Fruit fly (Drosophila melanogaster) whole organism, embryonic: ENCODE results near the gene CG5639.

ENCODE experiments used
- Atf3 ChIP-seq: fragments of 200-800 bp; sonication (Bioruptor generic); optimal IDR thresholded peaks from 3 replicates; lab custom pipeline; 2016; ENCODE audit warnings: missing biosample characterization, missing genetic modification characterization
- BEAF-32 ChIP-seq: fragments of 200-800 bp; sonication (Bioruptor generic); optimal IDR thresholded peaks from 3 replicates; lab custom pipeline; 2017; ENCODE audit warnings: missing biosample characterization, missing genetic modification characterization, mild to moderate bottlenecking, moderate library complexity, missing genetic modification reagents
- CG10543 ChIP-seq: fragments of 200-800 bp; sonication (Bioruptor generic); optimal IDR thresholded peaks from 3 replicates; lab custom pipeline; 2017; ENCODE audit warnings: missing biosample characterization, mild to moderate bottlenecking, missing genetic modification characterization, moderate library complexity
- CG10565 ChIP-seq: fragments of 200-800 bp; sonication (Bioruptor generic); optimal IDR thresholded peaks from 3 replicates; lab custom pipeline; 2016; ENCODE audit warnings: missing biosample characterization, mild to moderate bottlenecking, missing genetic modification characterization
- CG11504 ChIP-seq: fragments of 200-800 bp; sonication (Bioruptor generic); optimal IDR thresholded peaks from 3 replicates; lab custom pipeline; 2019; ENCODE audit warnings: missing biosample characterization, mild to moderate bottlenecking, missing genetic modification characterization, moderate library complexity
- CG13296 ChIP-seq: fragments of 200-800 bp; sonication (Bioruptor generic); optimal IDR thresholded peaks from 3 replicates; lab custom pipeline; 2018; ENCODE audit warnings: missing biosample characterization, mild to moderate bottlenecking, missing genetic modification characterization
- CG13624 ChIP-seq: fragments of 200-800 bp; sonication (Bioruptor generic); optimal IDR thresholded peaks from 2 replicates; lab custom pipeline; 2016; ENCODE audit warnings: missing biosample characterization, missing genetic modification characterization
- CG13775 ChIP-seq: fragments of 200-800 bp; sonication (Bioruptor generic); optimal IDR thresholded peaks from 3 replicates; lab custom pipeline; 2017; ENCODE audit warnings: missing biosample characterization, mild to moderate bottlenecking, missing genetic modification characterization
- CG14710 ChIP-seq: fragments of 200-800 bp; sonication (Bioruptor generic); optimal IDR thresholded peaks from 3 replicates; lab custom pipeline; 2019; ENCODE audit warnings: missing biosample characterization, mild to moderate bottlenecking, missing genetic modification characterization, moderate library complexity
- CG15601 ChIP-seq: fragments of 200-800 bp; sonication (Bioruptor generic); optimal IDR thresholded peaks from 3 replicates; lab custom pipeline; 2019; ENCODE audit warnings: missing biosample characterization, mild to moderate bottlenecking, missing genetic modification characterization, moderate library complexity
- CG1602 ChIP-seq: fragments of 200-800 bp; sonication (Bioruptor generic); optimal IDR thresholded peaks from 3 replicates; lab custom pipeline; 2016; ENCODE audit warnings: missing biosample characterization, missing genetic modification characterization
- CG18764 ChIP-seq: fragments of 200-800 bp; sonication (Bioruptor generic); optimal IDR thresholded peaks from 3 replicates; lab custom pipeline; 2016; ENCODE audit warnings: missing biosample characterization, missing genetic modification characterization
- CG2199 ChIP-seq: fragments of 200-800 bp; sonication (Bioruptor generic); IDR thresholded peaks from 3 replicates; pipeline ENCODE4 v1.3.6; 2022; ENCODE audit warnings: missing biosample characterization, missing genetic modification characterization
- CG2875 ChIP-seq: fragments of 200-800 bp; sonication (Bioruptor generic); optimal IDR thresholded peaks from 2 replicates; lab custom pipeline; 2017; ENCODE audit warnings: missing biosample characterization, mild to moderate bottlenecking, missing genetic modification characterization, missing genetic modification reagents
- CG4424 ChIP-seq: fragments of 200-800 bp; sonication (Bioruptor generic); optimal IDR thresholded peaks from 3 replicates; lab custom pipeline; 2016; ENCODE audit warnings: missing biosample characterization, missing genetic modification characterization
- CG8359 ChIP-seq: fragments of 200-800 bp; sonication (Bioruptor generic); optimal IDR thresholded peaks from 2 replicates; lab custom pipeline; 2017; ENCODE audit warnings: missing biosample characterization, mild to moderate bottlenecking, missing genetic modification characterization, borderline replicate concordance
- CG9797 ChIP-seq: fragments of 200-800 bp; sonication (Bioruptor generic); optimal IDR thresholded peaks from 3 replicates; lab custom pipeline; 2018; ENCODE audit warnings: missing biosample characterization, mild to moderate bottlenecking, missing genetic modification characterization
- Dek ChIP-seq: fragments of 200-800 bp; sonication (Bioruptor generic); optimal IDR thresholded peaks from 3 replicates; lab custom pipeline; 2019; ENCODE audit warnings: missing biosample characterization, mild to moderate bottlenecking, missing genetic modification characterization, moderate library complexity
- Ets65A ChIP-seq: fragments of 200-800 bp; sonication (Bioruptor generic); peaks from one replicate; lab custom pipeline; 2016; ENCODE audit warnings: missing biosample characterization, missing genetic modification characterization
- H2.0 ChIP-seq: fragments of 200-800 bp; sonication (Bioruptor generic); IDR thresholded peaks from 2 replicates; pipeline ENCODE4 v1.3.6; 2022; ENCODE audit warnings: missing biosample characterization, missing genetic modification characterization
- HLH3B ChIP-seq: fragments of 200-800 bp; sonication (Bioruptor generic); IDR thresholded peaks from 2 replicates; pipeline ENCODE4 v1.3.6; 2022; ENCODE audit warnings: missing biosample characterization, missing genetic modification characterization
- Hmr ChIP-seq: fragments of 200-800 bp; sonication (Bioruptor generic); optimal IDR thresholded peaks from 3 replicates; lab custom pipeline; 2017; ENCODE audit warnings: mild to moderate bottlenecking, missing biosample characterization, missing genetic modification reagents, missing genetic modification characterization
- Meics ChIP-seq: fragments of 200-800 bp; sonication (Bioruptor generic); optimal IDR thresholded peaks from 2 replicates; lab custom pipeline; 2017; ENCODE audit warnings: missing biosample characterization, mild to moderate bottlenecking, missing genetic modification characterization
- Nf-YC ChIP-seq: fragments of 200-800 bp; optimal IDR thresholded peaks from 3 replicates; lab custom pipeline; 2019; ENCODE audit warnings: missing biosample characterization, mild to moderate bottlenecking, missing genetic modification characterization, moderate library complexity
- Pdp1 ChIP-seq, 2 experiments: fragments of 200-800 bp; sonication (Bioruptor generic); optimal IDR thresholded peaks; 3 replicates each; lab custom pipeline; 2016; ENCODE audit warnings: missing biosample characterization in 2 of 2, missing genetic modification characterization in 2 of 2, mild to moderate bottlenecking in 1 of 2, moderate library complexity in 1 of 2
- Six4 ChIP-seq: fragments of 200-800 bp; sonication (Bioruptor generic); optimal IDR thresholded peaks from 2 replicates; lab custom pipeline; 2016; ENCODE audit warnings: missing biosample characterization, missing genetic modification characterization
- Sox102F ChIP-seq: fragments of 200-800 bp; sonication (Bioruptor generic); optimal IDR thresholded peaks from 2 replicates; lab custom pipeline; 2018; ENCODE audit warnings: missing biosample characterization, mild to moderate bottlenecking, missing genetic modification characterization, moderate library complexity
- Vsx1 ChIP-seq: fragments of 200-800 bp; sonication (Bioruptor generic); optimal IDR thresholded peaks from 2 replicates; lab custom pipeline; 2017; ENCODE audit warnings: missing biosample characterization, mild to moderate bottlenecking, missing genetic modification characterization, missing genetic modification reagents
- ara ChIP-seq: fragments of 200-800 bp; sonication (Bioruptor generic); IDR thresholded peaks from 2 replicates; pipeline ENCODE4 v1.3.6; 2022; ENCODE audit warnings: missing biosample characterization, missing genetic modification characterization
- chif ChIP-seq, 2 experiments: fragments of 200-800 bp; sonication (Bioruptor generic); optimal IDR thresholded peaks; 3 replicates each; lab custom pipeline; 2016; ENCODE audit warnings: missing biosample characterization in 2 of 2, missing genetic modification characterization in 2 of 2
- dimm ChIP-seq: fragments of 200-800 bp; sonication (Bioruptor generic); IDR thresholded peaks from 2 replicates; pipeline ENCODE4 v1.3.6; 2022; ENCODE audit warnings: missing biosample characterization, missing genetic modification characterization
- dmrt11E ChIP-seq: fragments of 200-800 bp; sonication (Bioruptor generic); optimal IDR thresholded peaks from 3 replicates; lab custom pipeline; 2018; ENCODE audit warnings: missing biosample characterization, mild to moderate bottlenecking, missing genetic modification characterization, moderate library complexity
- gce ChIP-seq: fragments of 200-800 bp; sonication (Bioruptor generic); IDR thresholded peaks from 3 replicates; pipeline ENCODE4 v1.3.6; 2022; ENCODE audit warnings: missing biosample characterization, missing genetic modification characterization
- h ChIP-seq: fragments of >200 bp; optimal IDR thresholded peaks from 2 replicates; lab custom pipeline; 2017
- knrl ChIP-seq: fragments of 200-800 bp; sonication (Bioruptor generic); IDR thresholded peaks from 3 replicates; pipeline ENCODE4 v1.3.6; 2022; ENCODE audit warnings: missing biosample characterization, missing genetic modification characterization; ENCODE audit not compliant: partially characterized antibody
- lab ChIP-seq: fragments of 200-800 bp; sonication (Bioruptor generic); optimal IDR thresholded peaks from 3 replicates; lab custom pipeline; 2017; ENCODE audit warnings: missing biosample characterization, missing genetic modification characterization, mild to moderate bottlenecking, moderate library complexity, missing genetic modification reagents
- maf-S ChIP-seq: fragments of 200-800 bp; sonication (Bioruptor generic); optimal IDR thresholded peaks from 2 replicates; lab custom pipeline; 2016; ENCODE audit warnings: missing biosample characterization, missing genetic modification characterization
- nerfin-1 ChIP-seq: fragments of 200-800 bp; sonication (Bioruptor generic); optimal IDR thresholded peaks from 3 replicates; lab custom pipeline; 2019; ENCODE audit warnings: missing biosample characterization, mild to moderate bottlenecking, missing genetic modification characterization, moderate library complexity
- psq ChIP-seq: fragments of 200-800 bp; sonication (Bioruptor generic); optimal IDR thresholded peaks from 2 replicates; lab custom pipeline; 2017; ENCODE audit warnings: missing biosample characterization, missing genetic modification characterization
- ranshi ChIP-seq: fragments of 200-800 bp; sonication (Bioruptor generic); IDR thresholded peaks from 2 replicates; pipeline ENCODE4 v1.3.6; 2022; ENCODE audit warnings: missing biosample characterization, missing genetic modification characterization
- ro ChIP-seq: fragments of 200-800 bp; sonication (Bioruptor generic); IDR thresholded peaks from 2 replicates; pipeline ENCODE4 v1.3.6; 2022; ENCODE audit warnings: missing biosample characterization, missing genetic modification characterization
- row ChIP-seq: fragments of 200-800 bp; sonication (Bioruptor generic); IDR thresholded peaks from 3 replicates; pipeline ENCODE4 v1.3.6; 2022; ENCODE audit warnings: missing biosample characterization, missing genetic modification characterization
- shn ChIP-seq: fragments of 200-800 bp; sonication (Bioruptor generic); optimal IDR thresholded peaks from 3 replicates; lab custom pipeline; 2016; ENCODE audit warnings: missing biosample characterization, missing genetic modification characterization
- sima ChIP-seq: fragments of 200-800 bp; sonication (Bioruptor generic); optimal IDR thresholded peaks from 2 replicates; lab custom pipeline; 2016; ENCODE audit warnings: missing biosample characterization, missing genetic modification characterization
- slbo ChIP-seq: fragments of 200-800 bp; sonication (Bioruptor generic); IDR thresholded peaks from 2 replicates; pipeline ENCODE4 v1.3.6; 2022; ENCODE audit warnings: missing biosample characterization, missing genetic modification characterization
- slou ChIP-seq: fragments of 200-800 bp; sonication (Bioruptor generic); optimal IDR thresholded peaks from 3 replicates; lab custom pipeline; 2016; ENCODE audit warnings: missing biosample characterization, missing genetic modification characterization
- so ChIP-seq: fragments of 200-800 bp; sonication (Bioruptor generic); IDR thresholded peaks from 3 replicates; pipeline ENCODE4 v1.3.6; 2022; ENCODE audit warnings: missing biosample characterization, missing genetic modification characterization
- twi ChIP-seq: fragments of 200-800 bp; optimal IDR thresholded peaks from 2 replicates; lab custom pipeline; 2019; ENCODE audit warnings: missing biosample characterization, mild to moderate bottlenecking, missing genetic modification characterization, moderate library complexity
- vnd ChIP-seq: fragments of 200-800 bp; sonication (Bioruptor generic); IDR thresholded peaks from 3 replicates; pipeline ENCODE4 v1.3.6; 2022; ENCODE audit warnings: missing biosample characterization, missing genetic modification characterization; ENCODE audit not compliant: partially characterized antibody
- zen2 ChIP-seq: fragments of 200-800 bp; sonication (Bioruptor generic); IDR thresholded peaks from 3 replicates; pipeline ENCODE4 v1.3.6; 2022; ENCODE audit warnings: missing biosample characterization, missing genetic modification characterization; ENCODE audit not compliant: partially characterized antibody

CG5639 gene

dm6 chr3R:27581263-27581868 lies 14.6 kb downstream of the CG5639 start (continued):
- TF ChIP-seq dimm (GFP tag; lab: Robert Waterston, UW) (no peak), gce (GFP tag; lab: Robert Waterston, UW) (no peak), Dek (tag; lab: Kevin White, UChicago) (no peak), lab (peak; percentile 85), row (GFP tag; lab: Robert Waterston, UW) (no peak), H2.0 (GFP tag; lab: Robert Waterston, UW) (no peak), Six4 (no peak), slou (no peak), Meics (GFP tag; lab: Kevin White, UChicago) (peak; percentile 76), Sox102F (GFP tag; lab: Kevin White, UChicago) (peak; percentile 54), so (GFP tag; lab: Robert Waterston, UW) (no peak), h (no peak), chif (GFP tag; optimal IDR thresholded peaks at IDR 0.05; lab: Kevin White, UChicago) (peak in 1 of 2 experiments; percentile 14), vnd (GFP tag; lab: Robert Waterston, UW) (no peak), CG13775 (GFP tag; lab: Kevin White, UChicago) (peak; percentile 34), psq (GFP tag; lab: Kevin White, UChicago) (no peak), twi (tag; lab: Kevin White, UChicago) (no peak), Hmr (GFP tag; lab: Kevin White, UChicago) (peak; percentile 70), CG2199 (GFP tag; lab: Robert Waterston, UW) (no peak), CG9797 (GFP tag; lab: Kevin White, UChicago) (peak; percentile 98), knrl (no peak), CG14710 (tag; lab: Kevin White, UChicago) (peak; percentile 32), HLH3B (GFP tag; lab: Robert Waterston, UW) (no peak), CG8359 (peak; percentile 8), zen2 (GFP tag; lab: Robert Waterston, UW) (no peak), Ets65A (GFP tag; lab: Kevin White, UChicago) (peak; percentile 93), maf-S (GFP tag; lab: Kevin White, UChicago) (no peak), ara (GFP tag; lab: Robert Waterston, UW) (no peak), CG15601 (tag; lab: Kevin White, UChicago) (peak; percentile 40), CG2875 (peak; percentile 57), Vsx1 (GFP tag; lab: Kevin White, UChicago) (peak; percentile 37), slbo (GFP tag; lab: Robert Waterston, UW) (no peak), ro (GFP tag; lab: Robert Waterston, UW) (no peak), shn (no peak), Nf-YC (peak; percentile 70), CG10543 (GFP tag; lab: Kevin White, UChicago) (peak; percentile 72), CG1602 (no peak), CG4424 (peak; percentile 11), CG13624 (GFP tag; lab: Kevin White, UChicago) (peak; percentile 26), dmrt11E (tag; lab: Kevin White, UChicago) (peak; percentile 14), nerfin-1 (tag; lab: Kevin White, UChicago) (peak; percentile 77), CG10565 (GFP tag; lab: Kevin White, UChicago) (no peak), Pdp1 (GFP tag; optimal IDR thresholded peaks at IDR 0.05; lab: Kevin White, UChicago) (peak in 1 of 2 experiments; percentile 42), BEAF-32 (GFP tag; lab: Kevin White, UChicago) (peak; percentile 44), CG13296 (GFP tag; lab: Kevin White, UChicago) (peak; percentile 84), CG18764 (GFP tag; lab: Kevin White, UChicago) (no peak), Atf3 (GFP tag; lab: Kevin White, UChicago) (no peak), ranshi (no peak), sima (no peak), CG11504 (tag; lab: Kevin White, UChicago) (peak; percentile 60)
